Fruit fly (Drosophila melanogaster) whole organism, embryonic: ENCODE results near the gene Abi.

Source experiments
- Asciz ChIP-seq: fragments of 200-800 bp; sonication (Bioruptor generic); optimal IDR thresholded peaks from 2 replicates; lab custom pipeline; 2017; ENCODE audit warnings: missing biosample characterization, mild to moderate bottlenecking, missing genetic modification characterization, missing genetic modification reagents
- B-H1 ChIP-seq: fragments of 200-800 bp; sonication (Bioruptor generic); IDR thresholded peaks from 3 replicates; pipeline ENCODE4 v1.3.6; 2022; ENCODE audit warnings: missing biosample characterization, missing genetic modification characterization
- CG10267 ChIP-seq: fragments of 200-800 bp; sonication (Bioruptor generic); optimal IDR thresholded peaks from 2 replicates; lab custom pipeline; 2018; ENCODE audit warnings: missing biosample characterization, mild to moderate bottlenecking, missing genetic modification characterization, moderate library complexity
- CG10654 ChIP-seq: fragments of 200-800 bp; sonication (Bioruptor generic); optimal IDR thresholded peaks from 2 replicates; lab custom pipeline; 2016; ENCODE audit warnings: missing biosample characterization, missing genetic modification characterization
- CG12744 ChIP-seq: fragments of 200-800 bp; sonication (Bioruptor generic); optimal IDR thresholded peaks from 2 replicates; lab custom pipeline; 2016; ENCODE audit warnings: missing biosample characterization, missing genetic modification characterization
- CG14050 ChIP-seq: fragments of 200-800 bp; sonication (Bioruptor generic); IDR thresholded peaks from 3 replicates; pipeline ENCODE4 v1.3.6; 2022; ENCODE audit warnings: missing biosample characterization, missing genetic modification characterization
- CG16779 ChIP-seq: fragments of 200-800 bp; sonication (Bioruptor generic); IDR thresholded peaks from 2 replicates; pipeline ENCODE4 v1.3.6; 2022; ENCODE audit warnings: missing biosample characterization, missing genetic modification characterization
- CG17186 ChIP-seq: fragments of 200-800 bp; sonication (Bioruptor generic); optimal IDR thresholded peaks from 3 replicates; lab custom pipeline; 2017; ENCODE audit warnings: missing biosample characterization, missing genetic modification reagents, missing genetic modification characterization
- CG17328 ChIP-seq: fragments of 200-800 bp; sonication (Bioruptor generic); IDR thresholded peaks from 2 replicates; pipeline ENCODE4 v1.3.6; 2022; ENCODE audit warnings: missing biosample characterization, missing genetic modification characterization
- CG17385 ChIP-seq: fragments of 200-800 bp; sonication (Bioruptor generic); optimal IDR thresholded peaks from 3 replicates; lab custom pipeline; 2018; ENCODE audit warnings: missing biosample characterization, mild to moderate bottlenecking, missing genetic modification characterization
- CG17568 ChIP-seq: fragments of 200-800 bp; sonication (Bioruptor generic); optimal IDR thresholded peaks from 2 replicates; lab custom pipeline; 2018; ENCODE audit warnings: missing biosample characterization, mild to moderate bottlenecking, missing genetic modification characterization, moderate library complexity
- CG31365 ChIP-seq: fragments of 200-800 bp; sonication (Bioruptor generic); optimal IDR thresholded peaks from 2 replicates; lab custom pipeline; 2018; ENCODE audit warnings: missing biosample characterization, mild to moderate bottlenecking, missing genetic modification characterization
- CG4707 ChIP-seq: fragments of 200-800 bp; sonication (Bioruptor generic); optimal IDR thresholded peaks from 2 replicates; lab custom pipeline; 2018; ENCODE audit warnings: missing biosample characterization, mild to moderate bottlenecking, missing genetic modification characterization, moderate library complexity
- CG5245 ChIP-seq: fragments of 200-800 bp; sonication (Bioruptor generic); optimal IDR thresholded peaks from 3 replicates; lab custom pipeline; 2016; ENCODE audit warnings: missing biosample characterization, missing genetic modification characterization
- CG7963 ChIP-seq: fragments of 200-800 bp; sonication (Bioruptor generic); IDR thresholded peaks from 3 replicates; pipeline ENCODE4 v1.3.6; 2022; ENCODE audit warnings: missing biosample characterization, missing genetic modification characterization; ENCODE audit not compliant: partially characterized antibody
- CHES-1-like ChIP-seq: fragments of 200-800 bp; sonication (Bioruptor generic); optimal IDR thresholded peaks from 2 replicates; lab custom pipeline; 2016; ENCODE audit warnings: missing biosample characterization, missing genetic modification characterization
- Camta ChIP-seq: fragments of 200-800 bp; sonication (Bioruptor generic); optimal IDR thresholded peaks from 2 replicates; lab custom pipeline; 2016; ENCODE audit warnings: missing biosample characterization, missing genetic modification characterization
- Chrac-16 ChIP-seq: fragments of 200-800 bp; sonication (Bioruptor generic); optimal IDR thresholded peaks from 3 replicates; lab custom pipeline; 2016; ENCODE audit warnings: missing biosample characterization, missing genetic modification characterization
- CrebB ChIP-seq: fragments of 200-800 bp; sonication (Bioruptor generic); optimal IDR thresholded peaks from 3 replicates; lab custom pipeline; 2018; ENCODE audit warnings: missing biosample characterization, mild to moderate bottlenecking, missing genetic modification characterization
- D ChIP-seq, 2 experiments: fragments of 200-800 bp in 1 of 2; fragments of >200 bp in 1 of 2; sonication (Bioruptor generic) in 1 of 2; optimal IDR thresholded peaks; 2 replicates in 1 of 2; 3 replicates in 1 of 2; lab custom pipeline; 2017; ENCODE audit warnings: mild to moderate bottlenecking in 1 of 2, missing biosample characterization in 1 of 2, missing genetic modification characterization in 1 of 2, missing genetic modification reagents in 1 of 2
- Dad ChIP-seq: fragments of 200-800 bp; sonication (Bioruptor generic); optimal IDR thresholded peaks from 3 replicates; lab custom pipeline; 2016; ENCODE audit warnings: missing biosample characterization, missing genetic modification characterization
- GATAe ChIP-seq: fragments of 200-800 bp; sonication (Bioruptor generic); conservative IDR thresholded peaks from 2 replicates; pipeline ENCODE4 v1.3.6; 2022; ENCODE audit warnings: missing biosample characterization, missing genetic modification characterization
- HHEX ChIP-seq: fragments of 200-800 bp; sonication (Bioruptor generic); optimal IDR thresholded peaks from 3 replicates; lab custom pipeline; 2017; ENCODE audit warnings: missing biosample characterization, mild to moderate bottlenecking, missing genetic modification characterization, missing genetic modification reagents
- HLH3B ChIP-seq: fragments of 200-800 bp; sonication (Bioruptor generic); IDR thresholded peaks from 2 replicates; pipeline ENCODE4 v1.3.6; 2022; ENCODE audit warnings: missing biosample characterization, missing genetic modification characterization
- Meics ChIP-seq: fragments of 200-800 bp; sonication (Bioruptor generic); optimal IDR thresholded peaks from 2 replicates; lab custom pipeline; 2017; ENCODE audit warnings: missing biosample characterization, mild to moderate bottlenecking, missing genetic modification characterization
- Optix ChIP-seq: fragments of 200-800 bp; sonication (Bioruptor generic); IDR thresholded peaks from 3 replicates; pipeline ENCODE4 v1.3.6; 2022; ENCODE audit warnings: missing biosample characterization, missing genetic modification characterization
- Ravus ChIP-seq: fragments of 200-800 bp; sonication (Bioruptor generic); IDR thresholded peaks from 2 replicates; pipeline ENCODE4 v1.3.6; 2022; ENCODE audit warnings: missing biosample characterization, missing genetic modification characterization
- Side ChIP-seq: fragments of 200-800 bp; sonication (Bioruptor generic); optimal IDR thresholded peaks from 2 replicates; lab custom pipeline; 2016; ENCODE audit warnings: missing biosample characterization, missing genetic modification characterization
- TFAM ChIP-seq: fragments of 200-800 bp; sonication (Bioruptor generic); optimal IDR thresholded peaks from 2 replicates; lab custom pipeline; 2017; ENCODE audit warnings: missing biosample characterization, missing genetic modification characterization, inconsistent platforms
- Trl ChIP-seq, 3 experiments: fragments of >200 bp in 2 of 3; fragments of 200-800 bp in 1 of 3; sonication (Bioruptor generic) in 1 of 3; optimal IDR thresholded peaks; 2 replicates in 1 of 3; 3 replicates in 2 of 3; lab custom pipeline; 2016 to 2017; ENCODE audit warnings: missing biosample characterization in 1 of 3, missing genetic modification characterization in 1 of 3
- al ChIP-seq: fragments of 200-800 bp; sonication (Bioruptor generic); IDR thresholded peaks from 2 replicates; pipeline ENCODE4 v1.3.6; 2022; ENCODE audit warnings: missing biosample characterization, missing genetic modification characterization
- ci ChIP-seq: fragments of 200-800 bp; sonication (Bioruptor generic); IDR thresholded peaks from 3 replicates; pipeline ENCODE4 v1.3.6; 2022; ENCODE audit warnings: missing biosample characterization, missing genetic modification characterization
- corto ChIP-seq: fragments of 200-800 bp; sonication (Bioruptor generic); optimal IDR thresholded peaks from 2 replicates; lab custom pipeline; 2016; ENCODE audit warnings: missing biosample characterization, mild to moderate bottlenecking, missing genetic modification characterization, moderate library complexity
- crol ChIP-seq: fragments of 200-800 bp; sonication (Bioruptor generic); IDR thresholded peaks from 2 replicates; pipeline ENCODE4 v1.3.6; 2022; ENCODE audit warnings: missing biosample characterization, missing genetic modification characterization
- exex ChIP-seq: fragments of 200-800 bp; sonication (Bioruptor generic); optimal IDR thresholded peaks from 4 replicates; lab custom pipeline; 2018; ENCODE audit warnings: missing biosample characterization, mild to moderate bottlenecking, missing genetic modification characterization, moderate library complexity
- h ChIP-seq: fragments of >200 bp; optimal IDR thresholded peaks from 2 replicates; lab custom pipeline; 2017
- hb ChIP-seq: fragments of 200-800 bp; sonication (Bioruptor generic); IDR thresholded peaks from 3 replicates; pipeline ENCODE4 v1.3.6; 2022; ENCODE audit warnings: missing biosample characterization, missing genetic modification characterization; ENCODE audit not compliant: partially characterized antibody
- hth ChIP-seq: fragments of >200 bp; optimal IDR thresholded peaks from 2 replicates; lab custom pipeline; 2017; ENCODE audit warnings: inconsistent platforms
- klu ChIP-seq: fragments of 200-800 bp; sonication (Bioruptor generic); IDR thresholded peaks from 2 replicates; pipeline ENCODE4 v1.3.6; 2022; ENCODE audit warnings: missing biosample characterization, missing genetic modification characterization
- knrl ChIP-seq: fragments of 200-800 bp; sonication (Bioruptor generic); IDR thresholded peaks from 3 replicates; pipeline ENCODE4 v1.3.6; 2022; ENCODE audit warnings: missing biosample characterization, missing genetic modification characterization; ENCODE audit not compliant: partially characterized antibody
- oc ChIP-seq: fragments of 200-800 bp; sonication (Bioruptor generic); optimal IDR thresholded peaks from 2 replicates; lab custom pipeline; 2018; ENCODE audit warnings: missing biosample characterization, mild to moderate bottlenecking, missing genetic modification characterization, moderate library complexity
- sd ChIP-seq: fragments of 200-800 bp; sonication (Bioruptor generic); optimal IDR thresholded peaks from 3 replicates; lab custom pipeline; 2018; ENCODE audit warnings: missing biosample characterization, mild to moderate bottlenecking, missing genetic modification characterization, moderate library complexity
- sna ChIP-seq: fragments of 200-800 bp; sonication (Bioruptor generic); IDR thresholded peaks from 2 replicates; pipeline ENCODE4 v1.3.6; 2022; ENCODE audit warnings: missing biosample characterization, missing genetic modification characterization; ENCODE audit not compliant: partially characterized antibody
- ssp ChIP-seq: fragments of 200-800 bp; sonication (Bioruptor generic); IDR thresholded peaks from 2 replicates; pipeline ENCODE4 v1.3.6; 2022; ENCODE audit warnings: missing biosample characterization, missing genetic modification characterization
- tap ChIP-seq: fragments of 200-800 bp; optimal IDR thresholded peaks from 3 replicates; lab custom pipeline; 2019; ENCODE audit warnings: missing biosample characterization, mild to moderate bottlenecking, missing genetic modification characterization, moderate library complexity
- tgo ChIP-seq: fragments of 200-800 bp; sonication (Bioruptor generic); IDR thresholded peaks from 3 replicates; pipeline ENCODE4 v1.3.6; 2022; ENCODE audit warnings: missing biosample characterization, missing genetic modification characterization
- toy ChIP-seq: fragments of 200-800 bp; sonication (Bioruptor generic); IDR thresholded peaks from 2 replicates; pipeline ENCODE4 v1.3.6; 2022; ENCODE audit warnings: missing biosample characterization, missing genetic modification characterization
- tup ChIP-seq: fragments of 200-800 bp; sonication (Bioruptor generic); optimal IDR thresholded peaks from 2 replicates; lab custom pipeline; 2016; ENCODE audit warnings: missing biosample characterization, mild to moderate bottlenecking, missing genetic modification characterization, moderate library complexity
- zen ChIP-seq: fragments of 200-800 bp; sonication (Bioruptor generic); optimal IDR thresholded peaks from 3 replicates; lab custom pipeline; 2018; ENCODE audit warnings: missing biosample characterization, mild to moderate bottlenecking, missing genetic modification characterization, moderate library complexity
- zen2 ChIP-seq: fragments of 200-800 bp; sonication (Bioruptor generic); IDR thresholded peaks from 3 replicates; pipeline ENCODE4 v1.3.6; 2022; ENCODE audit warnings: missing biosample characterization, missing genetic modification characterization; ENCODE audit not compliant: partially characterized antibody

Gene Abi

DNA sequence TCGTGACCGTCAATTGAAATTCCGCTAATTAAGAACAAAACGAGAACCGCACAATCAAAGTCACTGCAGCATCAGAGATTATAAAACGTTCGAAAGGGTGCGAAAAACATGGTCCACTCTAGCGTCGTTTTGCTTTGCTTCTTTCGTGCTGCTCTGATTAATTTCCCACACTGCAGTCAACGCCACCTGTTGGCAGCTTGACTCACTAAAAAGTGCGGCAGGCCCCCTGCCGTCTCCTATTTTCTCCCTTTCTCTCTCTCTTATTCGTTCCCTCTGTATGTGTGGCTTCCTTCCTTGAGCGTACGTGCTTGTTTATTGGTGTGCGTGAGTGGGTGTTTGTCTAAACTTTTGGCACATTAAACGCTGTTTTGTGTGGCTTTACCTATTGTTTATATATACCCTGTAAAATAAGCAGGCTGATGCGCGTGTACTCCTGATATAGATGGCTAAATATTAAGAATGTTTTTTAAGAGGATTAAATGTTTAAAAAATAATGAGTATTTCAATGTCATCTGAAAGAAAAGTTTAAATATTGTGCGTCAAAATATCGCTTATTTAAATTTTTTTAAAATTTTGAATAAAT, 23.6 kb downstream of the Abi start (continued):
- TF ChIP-seq CG7963 (GFP tag; lab: Robert Waterston, UW) = no peak
- TF ChIP-seq CG14050 = no peak
- no peak for TF ChIP-seq hth
- no peak for TF ChIP-seq CG10654
- no peak for TF ChIP-seq CG16779 (GFP tag; lab: Robert Waterston, UW)
- no peak for TF ChIP-seq Asciz (GFP tag; lab: Kevin White, UChicago)
- TF ChIP-seq Chrac-16 = no peak
- TF ChIP-seq sd (tag; lab: Kevin White, UChicago) = no peak
- TF ChIP-seq Ravus (GFP tag; lab: Robert Waterston, UW) = no peak
- no peak for TF ChIP-seq CG17186 (GFP tag; lab: Kevin White, UChicago)
- TF ChIP-seq zen (tag; lab: Kevin White, UChicago) = no peak
- TF ChIP-seq B-H1 = no peak
- no peak for TF ChIP-seq Dad (GFP tag; lab: Kevin White, UChicago)
- TF ChIP-seq CrebB = no peak
- no peak for TF ChIP-seq Camta (GFP tag; lab: Kevin White, UChicago)
- TF ChIP-seq CG17568 = no peak
- TF ChIP-seq ci = peak; percentile 60; the same call in 2 of the 3 replicates
- no peak for TF ChIP-seq Meics
- TF ChIP-seq TFAM (GFP tag; lab: Kevin White, UChicago) = no peak
- TF ChIP-seq tgo (GFP tag; lab: Robert Waterston, UW) = no peak
- no peak for TF ChIP-seq hb
- TF ChIP-seq CHES-1-like (GFP tag; lab: Kevin White, UChicago) = no peak
- TF ChIP-seq klu (GFP tag; lab: Robert Waterston, UW) = no peak
- TF ChIP-seq corto (GFP tag; lab: Kevin White, UChicago) = no peak
- TF ChIP-seq Optix (GFP tag; lab: Robert Waterston, UW) = peak; percentile 32; the same call in 1 of the 3 replicates
- TF ChIP-seq ssp = no peak
- no peak for TF ChIP-seq GATAe (GFP tag; lab: Robert Waterston, UW)
- TF ChIP-seq CG17328 (GFP tag; lab: Robert Waterston, UW) = no peak
- TF ChIP-seq toy (GFP tag; lab: Robert Waterston, UW) = no peak
- peak; percentile 17 for TF ChIP-seq CG12744 (GFP tag; lab: Kevin White, UChicago)
- TF ChIP-seq oc (tag; lab: Kevin White, UChicago) = no peak
- no peak for TF ChIP-seq knrl (GFP tag; lab: Robert Waterston, UW)
- TF ChIP-seq CG5245 (GFP tag; lab: Kevin White, UChicago) = no peak
- no peak for TF ChIP-seq h (lab: Kevin White, UChicago)
- no peak for TF ChIP-seq CG4707
- no peak for TF ChIP-seq CG10267
- no peak for TF ChIP-seq CG17385 (GFP tag; lab: Kevin White, UChicago)
- TF ChIP-seq tap (tag; lab: Kevin White, UChicago) = no peak
- TF ChIP-seq al (GFP tag; lab: Robert Waterston, UW) = no peak
- TF ChIP-seq HHEX (GFP tag; lab: Kevin White, UChicago) = peak; percentile 10
- peak; percentile 86 for TF ChIP-seq crol (GFP tag; lab: Robert Waterston, UW)
- TF ChIP-seq D (optimal IDR thresholded peaks at IDR 0.05; lab: Kevin White, UChicago) = no peak
- no peak for TF ChIP-seq D (GFP tag; optimal IDR thresholded peaks at IDR 0.05; lab: Kevin White, UChicago)
- TF ChIP-seq zen2 = no peak
- no peak for TF ChIP-seq HLH3B
- no peak for TF ChIP-seq CG31365
- no peak for TF ChIP-seq Side (GFP tag; lab: Kevin White, UChicago)
- TF ChIP-seq tup (GFP tag; lab: Kevin White, UChicago) = no peak
- peak in 1 of 2 experiments; percentile 25 for TF ChIP-seq Trl (optimal IDR thresholded peaks at IDR 0.05; lab: Kevin White, UChicago)
- no peak for TF ChIP-seq Trl (GFP tag; optimal IDR thresholded peaks at IDR 0.05; lab: Kevin White, UChicago)
- TF ChIP-seq sna (GFP tag; lab: Robert Waterston, UW) = no peak
- no peak for TF ChIP-seq exex (tag; lab: Kevin White, UChicago)
